Fruit fly (Drosophila melanogaster): ENCODE data around the gene crp.

The crp gene

dm6 chr2L:16284306-16285299, 2.9 kb downstream of the crp start (continued):
- TF ChIP-seq BtbVII (GFP tag; optimal IDR thresholded peaks at IDR 0.05) (no peak), CG7987 (GFP tag; optimal IDR thresholded peaks at IDR 0.05) (peak; percentile 72), PHDP (tag; optimal IDR thresholded peaks at IDR 0.05) (peak; percentile 60), Kr (GFP tag; optimal IDR thresholded peaks at IDR 0.05) (peak; percentile 96), CG17912 (GFP tag; optimal IDR thresholded peaks at IDR 0.05) (peak; percentile 72), nerfin-2 (GFP tag; IDR thresholded peaks at IDR 0.05; ENCODE audit: partially characterized antibody) (no peak), CG10959 (GFP tag; IDR thresholded peaks at IDR 0.05) (no peak), vfl (GFP tag; optimal IDR thresholded peaks at IDR 0.05) (no peak), CG17802 (tag; optimal IDR thresholded peaks at IDR 0.05) (no peak), CG18011 (GFP tag; optimal IDR thresholded peaks at IDR 0.05) (peak; percentile 32), maf-S (GFP tag; optimal IDR thresholded peaks at IDR 0.05) (peak; percentile 8), fu2 (GFP tag; optimal IDR thresholded peaks at IDR 0.05) (no peak), Elba2 (GFP tag; optimal IDR thresholded peaks at IDR 0.05) (no peak), Mrtf (GFP tag; IDR thresholded peaks at IDR 0.05) (no peak), lola (GFP tag; optimal IDR thresholded peaks at IDR 0.05) (no peak), luna (GFP tag; optimal IDR thresholded peaks at IDR 0.05) (no peak), Doc3 (GFP tag; IDR thresholded peaks at IDR 0.05; ENCODE audit: partially characterized antibody) (no peak), Oli (tag; optimal IDR thresholded peaks at IDR 0.05) (peak; percentile 56), CG6689 (GFP tag; IDR thresholded peaks at IDR 0.05) (no peak), CG31224 (GFP tag; IDR thresholded peaks at IDR 0.05) (no peak), eyg (GFP tag; optimal IDR thresholded peaks at IDR 0.05) (peak; percentile 2), CG3995 (GFP tag; optimal IDR thresholded peaks at IDR 0.05) (peak; percentile 5), CG5180 (GFP tag; optimal IDR thresholded peaks at IDR 0.05) (peak; percentile 27), cad (GFP tag; optimal IDR thresholded peaks at IDR 0.05) (peak; percentile 28), sob (GFP tag; IDR thresholded peaks at IDR 0.05) (no peak), dan (GFP tag; IDR thresholded peaks at IDR 0.05) (no peak), HmgZ (tag; optimal IDR thresholded peaks at IDR 0.05) (no peak), sens (GFP tag) (peak; percentile 94), tio (GFP tag; optimal IDR thresholded peaks at IDR 0.05) (peak; percentile 26), ken (GFP tag; IDR thresholded peaks at IDR 0.05) (no peak), gro (GFP tag; optimal IDR thresholded peaks at IDR 0.05) (peak; percentile 3), CkIIα-i1 (GFP tag; IDR thresholded peaks at IDR 0.05) (no peak), bbx (GFP tag; IDR thresholded peaks at IDR 0.05; ENCODE audit: partially characterized antibody) (no peak), MBD-R2 (GFP tag; IDR thresholded peaks at IDR 0.05) (no peak), tup (GFP tag; optimal IDR thresholded peaks at IDR 0.05) (no peak), Dp (GFP tag; optimal IDR thresholded peaks at IDR 0.05) (no peak), Med (GFP tag) (peak; percentile 82), Hand (GFP tag; optimal IDR thresholded peaks at IDR 0.05) (peak; percentile 48), CG1233 (GFP tag; optimal IDR thresholded peaks at IDR 0.05) (no peak), gsb-n (tag; optimal IDR thresholded peaks at IDR 0.05) (peak; percentile 19), CG1792 (GFP tag; optimal IDR thresholded peaks at IDR 0.05) (peak; percentile 3), CG9215 (GFP tag; IDR thresholded peaks at IDR 0.05) (no peak), Hsf (GFP tag; optimal IDR thresholded peaks at IDR 0.05) (peak; percentile 48), CG10565 (GFP tag; optimal IDR thresholded peaks at IDR 0.05) (no peak), CG2889 (GFP tag; IDR thresholded peaks at IDR 0.05) (no peak), gt (GFP tag; IDR thresholded peaks at IDR 0.05) (no peak), sens-2 (GFP tag; IDR thresholded peaks at IDR 0.05) (no peak), ind (GFP tag; optimal IDR thresholded peaks at IDR 0.05) (peak; percentile 50), CG3726 (GFP tag; IDR thresholded peaks at IDR 0.05) (no peak)

All from whole organism, embryonic.